Worm (Caenorhabditis elegans): Measurements from ENCODE around the gene C14A11.2.

ce11 chrX:2841754-2842153 is 38.8 kb downstream of the C14A11.2 start:
- TF ChIP-seq tra-4 (tag; optimal IDR thresholded peaks at IDR 0.05), result no peak
- TF ChIP-seq ceh-13 (GFP tag; optimal IDR thresholded peaks at IDR 0.05), result no peak
- no peak for TF ChIP-seq pes-1 (GFP tag; IDR thresholded peaks at IDR 0.05)
- no peak for TF ChIP-seq ets-7 (tag; optimal IDR thresholded peaks at IDR 0.05)
- TF ChIP-seq ama-1 (optimal IDR thresholded peaks at IDR 0.05), result no peak
- TF ChIP-seq scrt-1 (GFP tag; IDR thresholded peaks at IDR 0.05), result no peak

Measured in whole organism, early embryonic.